Fruit fly (Drosophila melanogaster) whole organism, embryonic: Measurements from ENCODE around the gene thoc7.
A peak's percentile ranks its signal among the peaks of the same experiment; 100 is the strongest.

Experiments used
- CG11247 ChIP-seq: fragments of 200-800 bp; sonication (Bioruptor generic); IDR thresholded peaks from 2 replicates; pipeline ENCODE4 v1.3.6; 2022; ENCODE audit warnings: missing biosample characterization, missing genetic modification characterization
- CG7357 ChIP-seq: fragments of 200-800 bp; sonication (Bioruptor generic); IDR thresholded peaks from 3 replicates; pipeline ENCODE4 v1.3.6; 2022; ENCODE audit warnings: missing biosample characterization, missing genetic modification characterization
- CkIIα-i1 ChIP-seq: fragments of 200-800 bp; sonication (Bioruptor generic); IDR thresholded peaks from 2 replicates; pipeline ENCODE4 v1.3.6; 2022; ENCODE audit warnings: missing biosample characterization, missing genetic modification characterization
- D19A ChIP-seq: fragments of 200-800 bp; optimal IDR thresholded peaks from 3 replicates; lab custom pipeline; 2019; ENCODE audit warnings: missing biosample characterization, mild to moderate bottlenecking, missing genetic modification characterization, moderate library complexity
- HLH4C ChIP-seq: fragments of 200-800 bp; sonication (Bioruptor generic); IDR thresholded peaks from 3 replicates; pipeline ENCODE4 v1.3.6; 2022; ENCODE audit warnings: missing biosample characterization, missing genetic modification characterization; ENCODE audit not compliant: partially characterized antibody
- HmgD ChIP-seq: fragments of 200-800 bp; sonication (Bioruptor generic); optimal IDR thresholded peaks from 3 replicates; lab custom pipeline; 2016; ENCODE audit warnings: missing biosample characterization, missing genetic modification characterization
- chn ChIP-seq: fragments of 200-800 bp; sonication (Bioruptor generic); optimal IDR thresholded peaks from 2 replicates; lab custom pipeline; 2016; ENCODE audit warnings: missing biosample characterization, missing genetic modification characterization
- stwl ChIP-seq: fragments of 200-800 bp; sonication (Bioruptor generic); optimal IDR thresholded peaks from 3 replicates; lab custom pipeline; 2018; ENCODE audit warnings: missing biosample characterization, mild to moderate bottlenecking, missing genetic modification characterization, moderate library complexity

DNA sequence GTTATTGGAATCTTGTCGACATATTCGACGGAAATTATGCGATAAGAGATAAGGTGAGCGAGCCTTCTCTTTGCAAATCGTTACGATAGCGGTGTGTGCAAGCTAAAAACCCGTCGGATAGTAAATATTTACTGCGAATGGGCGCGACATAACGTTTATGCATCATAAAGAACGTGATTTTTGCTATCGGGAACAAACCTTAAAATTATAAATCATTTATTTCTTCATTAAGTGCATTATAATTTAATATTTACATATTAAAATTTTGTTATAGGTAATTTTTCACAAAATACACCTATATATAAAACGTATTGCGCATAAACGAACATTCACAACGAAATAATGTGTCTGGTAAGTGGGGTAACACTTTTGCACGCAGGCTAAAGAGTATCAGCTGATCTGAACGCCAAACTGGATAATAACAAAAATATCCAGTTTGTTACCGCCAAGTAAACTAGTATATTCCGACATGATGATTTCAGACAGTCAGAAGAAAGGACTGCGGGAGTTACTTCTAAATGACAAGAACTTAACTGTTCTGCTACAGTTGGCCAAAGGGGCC, 6.7 kb downstream of the thoc7 start, which contains the start of the genes Gk1 and CG13876:
- no peak for TF ChIP-seq HmgD (GFP tag; lab: Kevin White, UChicago)
- TF ChIP-seq D19A (tag; lab: Kevin White, UChicago) = peak; percentile 95
- TF ChIP-seq CG7357 (GFP tag; lab: Robert Waterston, UW) = peak; percentile 76
- no peak for TF ChIP-seq HLH4C (GFP tag; lab: Robert Waterston, UW)
- TF ChIP-seq CG11247 (GFP tag; lab: Robert Waterston, UW) = peak; percentile 91
- TF ChIP-seq chn (GFP tag; lab: Kevin White, UChicago) = peak; percentile 69
- TF ChIP-seq CkIIα-i1 (GFP tag; lab: Robert Waterston, UW) = peak; percentile 41; the same call in 1 of the 2 replicates
- peak; percentile 74 for TF ChIP-seq stwl (tag; lab: Kevin White, UChicago)
